Fruit fly (Drosophila melanogaster): ENCODE results near the gene ergic53.

ergic53 gene

DNA sequence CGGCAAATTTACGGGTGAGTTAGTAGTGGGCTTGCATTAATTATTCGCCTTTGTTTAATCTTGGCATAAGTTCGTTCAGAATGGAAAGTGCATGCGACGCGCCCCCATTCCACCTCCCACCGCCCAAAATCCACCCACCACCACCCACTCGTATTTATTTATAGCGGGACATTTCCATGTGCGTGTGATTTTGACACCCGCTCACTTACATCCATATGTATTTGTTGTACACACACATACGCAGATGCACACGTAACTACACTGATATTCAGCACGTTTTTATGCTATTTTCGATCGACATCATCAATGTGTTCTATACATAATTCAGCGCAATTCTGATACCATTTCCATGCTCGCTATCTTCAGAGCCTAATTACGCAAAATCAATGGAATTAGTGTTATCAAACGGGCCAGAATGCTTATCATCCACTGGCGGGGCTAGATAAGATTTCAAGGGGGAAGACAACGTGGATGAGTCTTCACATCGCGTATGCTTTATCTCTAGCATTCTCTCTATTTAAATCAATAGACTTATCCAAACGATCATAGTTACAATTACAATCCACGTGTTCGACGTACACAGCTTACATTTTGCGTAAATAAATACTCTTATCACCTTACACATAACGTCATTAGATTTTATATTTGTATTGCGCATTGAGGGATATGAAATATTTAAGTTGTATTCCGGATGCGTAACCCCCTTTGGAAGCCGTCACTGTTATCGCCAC is 8.9 kb upstream of the ergic53 start (continued):
- TF ChIP-seq gem (tag; optimal IDR thresholded peaks at IDR 0.05): peak; percentile 54
- TF ChIP-seq gfzf (GFP tag; optimal IDR thresholded peaks at IDR 0.05): no peak
- peak; percentile 45 for TF ChIP-seq CG9727 (GFP tag; optimal IDR thresholded peaks at IDR 0.05)
- peak; percentile 51 for TF ChIP-seq Dip3 (GFP tag; optimal IDR thresholded peaks at IDR 0.05)
- no peak for TF ChIP-seq bigmax (GFP tag; optimal IDR thresholded peaks at IDR 0.05)
- no peak for TF ChIP-seq CG7372 (GFP tag; IDR thresholded peaks at IDR 0.05)
- no peak for TF ChIP-seq CG2889 (GFP tag; IDR thresholded peaks at IDR 0.05)
- no peak for TF ChIP-seq h (optimal IDR thresholded peaks at IDR 0.05)
- peak; percentile 51 for TF ChIP-seq Side (GFP tag; optimal IDR thresholded peaks at IDR 0.05)
- TF ChIP-seq Sox100B (GFP tag; optimal IDR thresholded peaks at IDR 0.05): peak; percentile 33
- no peak for TF ChIP-seq Dref (GFP tag; IDR thresholded peaks at IDR 0.05)
- peak; percentile 72 for TF ChIP-seq CG13624 (GFP tag; optimal IDR thresholded peaks at IDR 0.05)
- TF ChIP-seq CG16813 (GFP tag; IDR thresholded peaks at IDR 0.05; ENCODE audit: partially characterized antibody): no peak
- peak; percentile 5 for TF ChIP-seq CG15479 (GFP tag; optimal IDR thresholded peaks at IDR 0.05)
- no peak for TF ChIP-seq CG33213 (GFP tag; optimal IDR thresholded peaks at IDR 0.05)
- peak; percentile 35 for TF ChIP-seq PHDP (tag; optimal IDR thresholded peaks at IDR 0.05)
- TF ChIP-seq pfk (GFP tag; optimal IDR thresholded peaks at IDR 0.05): no peak
- peak; percentile 22 for TF ChIP-seq org-1 (GFP tag; optimal IDR thresholded peaks at IDR 0.05)
- TF ChIP-seq CG5953 (GFP tag; IDR thresholded peaks at IDR 0.05): no peak
- peak; percentile 63; the same call in 2 of the 3 replicates for TF ChIP-seq CG11695 (GFP tag; IDR thresholded peaks at IDR 0.05)
- TF ChIP-seq CG12155 (GFP tag; optimal IDR thresholded peaks at IDR 0.05): peak; percentile 32
- peak; percentile 30 for TF ChIP-seq CG12071 (GFP tag; optimal IDR thresholded peaks at IDR 0.05)
- TF ChIP-seq D19B (GFP tag; optimal IDR thresholded peaks at IDR 0.05): peak; percentile 54
- no peak for TF ChIP-seq CG8388 (GFP tag; optimal IDR thresholded peaks at IDR 0.05)
- TF ChIP-seq Oaz (GFP tag; IDR thresholded peaks at IDR 0.05): no peak
- peak; percentile 84 for TF ChIP-seq cg (GFP tag; optimal IDR thresholded peaks at IDR 0.05)
- TF ChIP-seq Sox102F (GFP tag; optimal IDR thresholded peaks at IDR 0.05): peak; percentile 22
- no peak for TF ChIP-seq CG13894 (tag; optimal IDR thresholded peaks at IDR 0.05)
- TF ChIP-seq fd96Cb (tag; optimal IDR thresholded peaks at IDR 0.05): no peak
- TF ChIP-seq nau (GFP tag; optimal IDR thresholded peaks at IDR 0.05): peak; percentile 26
- TF ChIP-seq seq (GFP tag; IDR thresholded peaks at IDR 0.05): no peak
- peak; percentile 15 for TF ChIP-seq az2 (GFP tag; optimal IDR thresholded peaks at IDR 0.05)
- no peak for TF ChIP-seq Ravus (GFP tag; IDR thresholded peaks at IDR 0.05)
- peak; percentile 7; the same call in 1 of the 2 replicates for TF ChIP-seq Adf1 (GFP tag; IDR thresholded peaks at IDR 0.05)
- TF ChIP-seq hb (GFP tag; IDR thresholded peaks at IDR 0.05; ENCODE audit: partially characterized antibody): no peak
- TF ChIP-seq Eip74EF (GFP tag; optimal IDR thresholded peaks at IDR 0.05): peak in 1 of 2 experiments; percentile 28
- peak; percentile 41 for TF ChIP-seq CG13424 (tag; optimal IDR thresholded peaks at IDR 0.05)
- TF ChIP-seq Jarid2 (GFP tag; optimal IDR thresholded peaks at IDR 0.05): no peak
- no peak for TF ChIP-seq nom (GFP tag; optimal IDR thresholded peaks at IDR 0.05)
- TF ChIP-seq stwl (tag; optimal IDR thresholded peaks at IDR 0.05): no peak
- TF ChIP-seq al (GFP tag; IDR thresholded peaks at IDR 0.05): peak; percentile 30; the same call in 1 of the 2 replicates
- peak; percentile 81 for TF ChIP-seq sd (tag; optimal IDR thresholded peaks at IDR 0.05)
- peak in 1 of 2 experiments; percentile 66 for TF ChIP-seq dpn (GFP tag; optimal IDR thresholded peaks at IDR 0.05)
- TF ChIP-seq Meics (GFP tag; optimal IDR thresholded peaks at IDR 0.05): peak; percentile 62
- TF ChIP-seq en (GFP tag; optimal IDR thresholded peaks at IDR 0.05): no peak
- no peak for TF ChIP-seq CG1024 (GFP tag; IDR thresholded peaks at IDR 0.05)
- TF ChIP-seq ato (GFP tag; IDR thresholded peaks at IDR 0.05; ENCODE audit: partially characterized antibody): no peak
- peak; percentile 9 for TF ChIP-seq ATbp (GFP tag; optimal IDR thresholded peaks at IDR 0.05)
- no peak for TF ChIP-seq E2f1 (GFP tag; IDR thresholded peaks at IDR 0.05)

Measured in whole organism, embryonic.